Worm (Caenorhabditis elegans): ENCODE results near the gene C49H3.6.
"Not testable (repeated sequence)": the region's sequence is repeated elsewhere in the genome, so short reads cannot be mapped to it uniquely, and the experiment has no call there.

The C49H3.6 gene

DNA sequence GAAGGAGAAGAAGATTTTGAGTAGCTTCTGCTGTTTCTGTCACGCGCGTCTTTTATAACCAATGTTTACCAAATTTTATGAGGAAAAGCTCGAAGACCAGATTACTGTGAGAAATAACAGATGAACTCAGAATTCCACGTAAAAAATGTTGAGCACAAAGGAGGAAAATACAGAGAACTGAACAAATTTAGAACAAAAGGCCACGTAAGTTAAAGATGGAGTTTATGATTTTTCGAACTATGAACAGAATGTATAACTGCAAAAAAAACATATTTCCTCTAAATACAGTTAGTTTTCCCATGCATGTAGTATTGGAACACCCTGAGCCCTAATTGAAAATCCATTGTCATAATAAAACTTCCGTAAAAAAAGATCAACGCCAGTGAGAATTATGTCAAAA, 37.4 kb downstream of the C49H3.6 start, which contains the start of gene exc-9:
Gene exc-9, minus strand, starts transcription at position 101 of the 400 bp plus-strand sequence.
- TF ChIP-seq W03F9.2 (tag; optimal IDR thresholded peaks at IDR 0.05) (no peak), him-1 (tag; optimal IDR thresholded peaks at IDR 0.05) (no peak), dao-5 (tag; optimal IDR thresholded peaks at IDR 0.05) (no peak)

DNA sequence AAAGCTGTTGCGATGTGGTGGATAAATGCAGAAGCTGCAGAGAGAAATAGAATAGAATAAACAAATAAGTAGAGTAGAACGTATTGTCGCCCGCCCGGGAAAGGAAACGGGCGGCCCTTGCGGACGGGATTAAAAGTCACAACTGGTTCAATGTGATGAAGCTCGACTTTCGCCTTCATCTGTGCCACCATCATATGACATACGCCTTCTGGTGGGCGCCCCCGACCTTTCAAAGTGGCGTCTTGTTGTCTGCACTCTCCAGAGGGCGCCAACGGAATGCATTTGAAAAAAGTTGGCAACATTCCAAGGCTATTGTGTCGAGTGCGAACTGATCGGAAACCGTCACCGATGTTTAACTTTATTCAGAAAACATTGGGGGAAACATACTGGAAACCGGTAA, 39.7 kb downstream of the C49H3.6 start:
- TF ChIP-seq W03F9.2 (tag; optimal IDR thresholded peaks at IDR 0.05) (no peak), him-1 (tag; optimal IDR thresholded peaks at IDR 0.05) (no peak), dao-5 (tag; optimal IDR thresholded peaks at IDR 0.05) (no peak)

DNA sequence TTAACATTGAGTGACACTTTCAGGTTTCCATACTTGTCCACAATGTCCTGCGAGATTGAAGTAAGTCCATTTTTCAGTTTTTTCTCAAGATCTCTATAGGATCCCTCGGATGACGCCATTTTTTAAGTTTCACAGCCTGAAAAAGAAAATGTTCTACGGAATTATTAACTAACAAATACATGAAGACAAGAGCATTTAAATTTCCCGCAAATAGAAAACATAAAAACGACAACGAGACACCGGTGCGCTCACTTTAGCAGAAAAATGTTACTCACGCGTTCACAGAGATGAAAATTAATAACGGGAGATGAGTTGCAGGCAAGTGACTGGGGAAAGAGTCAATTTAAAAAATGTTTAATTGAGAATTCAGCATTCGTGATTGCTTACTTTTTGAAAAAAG, 42.9 kb downstream of the C49H3.6 start, which contains the start of gene czw-1:
Gene czw-1, minus strand, starts transcription at position 369 of the 400 bp plus-strand sequence.
- TF ChIP-seq W03F9.2 (tag; optimal IDR thresholded peaks at IDR 0.05), result no peak
- TF ChIP-seq him-1 (tag; optimal IDR thresholded peaks at IDR 0.05), result no peak
- TF ChIP-seq dao-5 (tag; optimal IDR thresholded peaks at IDR 0.05), result no peak

DNA sequence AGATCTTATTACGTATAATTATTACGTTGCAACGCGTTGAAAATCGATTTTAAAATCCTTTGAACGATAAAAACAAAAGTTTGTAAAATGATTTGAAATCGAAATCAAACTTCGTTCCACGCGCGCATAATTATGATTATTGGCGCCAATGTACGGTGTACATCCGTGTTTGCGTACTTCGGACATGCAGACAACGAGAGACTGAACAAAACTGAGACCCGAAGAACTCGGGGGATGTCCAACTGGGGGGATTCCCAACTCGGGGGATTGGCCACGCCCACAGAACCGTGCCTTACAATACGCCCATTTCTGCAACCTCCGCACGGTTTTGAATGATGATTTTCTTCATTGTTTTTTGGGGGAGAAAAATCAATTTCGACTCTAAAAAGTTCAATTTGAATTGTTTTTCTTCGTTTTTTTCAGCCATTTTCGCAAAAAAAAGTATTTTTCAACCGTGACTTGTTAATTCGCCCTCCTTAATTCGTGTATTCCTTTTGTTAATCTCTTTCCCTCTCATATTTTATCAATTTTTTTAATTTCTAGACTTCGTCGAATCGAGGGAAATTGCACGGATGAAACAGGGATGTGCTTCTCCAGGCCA, 43.5 kb downstream of the C49H3.6 start, which contains the start of gene F20D12.12:
Gene F20D12.12, plus strand, starts transcription at position 542 of the 601 bp plus-strand sequence.
- peak; percentile 46 for TF ChIP-seq W03F9.2 (tag; optimal IDR thresholded peaks at IDR 0.05)

DNA sequence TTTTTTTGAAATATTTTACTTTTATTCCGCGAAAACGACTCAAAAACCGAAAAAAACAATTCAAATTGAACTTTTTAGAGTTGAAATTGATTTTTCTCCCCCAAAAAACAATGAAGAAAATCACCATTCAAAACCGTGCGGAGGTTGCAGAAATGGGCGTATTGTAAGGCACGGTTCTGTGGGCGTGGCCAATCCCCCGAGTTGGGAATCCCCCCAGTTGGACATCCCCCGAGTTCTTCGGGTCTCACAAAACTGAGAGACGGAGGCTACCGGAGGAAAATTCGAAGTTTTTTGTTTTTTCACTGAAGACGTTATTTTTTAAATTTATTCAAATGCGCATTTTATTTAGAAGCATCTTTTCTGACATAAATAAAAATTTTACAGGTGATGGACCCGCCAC, 44.8 kb downstream of the C49H3.6 start, which contains the start of gene mcm-3AP:
Gene mcm-3AP, plus strand, starts transcription at position 383 of the 400 bp plus-strand sequence.
- not testable (repeated sequence) for TF ChIP-seq dao-5, him-1, W03F9.2 (tag; optimal IDR thresholded peaks at IDR 0.05)

DNA sequence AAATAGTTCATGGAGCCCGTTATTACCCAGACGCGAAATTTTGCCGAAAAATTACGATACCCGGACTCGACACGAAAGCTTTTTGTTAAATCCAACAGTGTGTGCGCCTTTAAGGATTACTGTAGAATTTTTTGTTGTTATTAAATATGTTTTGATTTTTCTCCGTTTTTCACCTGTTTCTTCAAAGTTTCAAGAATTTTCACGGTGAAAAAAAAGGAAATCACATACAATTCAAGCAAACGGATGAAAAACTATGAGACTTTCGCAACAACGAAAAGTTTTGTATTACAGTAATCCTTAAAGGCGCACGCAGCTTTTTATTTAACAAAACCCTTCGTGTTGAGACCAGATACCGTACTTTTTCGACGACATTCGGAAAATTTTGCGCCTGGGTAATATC, 50.5 kb downstream of the C49H3.6 start:
- TF ChIP-seq dao-5 (tag; optimal IDR thresholded peaks at IDR 0.05), result no peak
- TF ChIP-seq him-1 (tag; optimal IDR thresholded peaks at IDR 0.05), result no peak
- no peak for TF ChIP-seq W03F9.2 (tag; optimal IDR thresholded peaks at IDR 0.05)

DNA sequence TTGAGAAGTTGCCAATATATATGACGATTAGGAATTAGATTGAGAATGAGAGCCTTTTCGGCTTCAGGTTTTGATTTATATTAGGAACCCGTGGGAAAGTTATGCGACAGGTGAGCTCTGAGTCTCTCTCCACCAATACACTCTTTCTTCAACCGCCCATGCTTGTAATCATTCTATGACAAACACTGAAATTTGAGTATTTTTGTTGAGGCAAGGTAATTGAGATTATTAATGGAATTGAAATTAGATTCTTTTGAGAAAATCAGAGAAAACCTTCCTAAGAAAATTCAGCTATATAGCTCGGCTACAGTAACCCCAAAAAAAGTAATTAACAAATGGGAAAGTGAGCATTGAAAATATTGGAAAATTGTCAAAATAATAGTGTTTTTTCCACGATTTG, 52.3 kb downstream of the C49H3.6 start, which contains the start of gene ceh-19:
Gene ceh-19, minus strand, starts transcription at position 101 of the 400 bp plus-strand sequence.
- TF ChIP-seq dao-5 (tag; optimal IDR thresholded peaks at IDR 0.05) (no peak), him-1 (tag; optimal IDR thresholded peaks at IDR 0.05) (no peak)
